Worm (Caenorhabditis elegans) whole organism, L3 larva: ENCODE measurements around the gene str-88.
A peak's percentile ranks its signal among the peaks of the same experiment; 100 is the strongest.
"Not testable (repeated sequence)": the region's sequence is repeated elsewhere in the genome, so short reads cannot be mapped to it uniquely, and the experiment has no call there.

ENCODE experiments used
- ZK546.5 ChIP-seq: sonication (generic microtip); optimal IDR thresholded peaks from 2 replicates; lab custom pipeline; 2017; ENCODE audit warnings: missing biosample characterization, missing genetic modification characterization
- aly-2 ChIP-seq: fragments of 150-350 bp; optimal IDR thresholded peaks from 2 replicates; lab custom pipeline; 2014; ENCODE audit warnings: missing biosample characterization, missing genetic modification characterization
- ceh-16 ChIP-seq: sonication (generic microtip); optimal IDR thresholded peaks from 2 replicates; lab custom pipeline; 2017; ENCODE audit warnings: missing biosample characterization, missing genetic modification characterization
- ceh-28 ChIP-seq: fragments of 150-350 bp; optimal IDR thresholded peaks from 2 replicates; lab custom pipeline; 2014; ENCODE audit warnings: missing biosample characterization, missing genetic modification reagents, missing genetic modification characterization
- ceh-82 ChIP-seq: fragments of 150-350 bp; optimal IDR thresholded peaks from 2 replicates; lab custom pipeline; 2014; ENCODE audit warnings: missing biosample characterization, missing genetic modification characterization
- ceh-9 ChIP-seq: sonication (generic microtip); optimal IDR thresholded peaks from 2 replicates; lab custom pipeline; 2018; ENCODE audit warnings: missing biosample characterization, missing genetic modification characterization
- egl-27 ChIP-seq: sonication (generic microtip); optimal IDR thresholded peaks from 4 replicates; lab custom pipeline; 2017; ENCODE audit warnings: missing biosample characterization, missing genetic modification reagents, missing genetic modification characterization
- egl-5 ChIP-seq: fragments of 150-350 bp; optimal IDR thresholded peaks from 2 replicates; lab custom pipeline; 2017; ENCODE audit warnings: missing biosample characterization, missing genetic modification reagents, missing genetic modification characterization, inconsistent platforms
- elt-1 ChIP-seq: fragments of 150-350 bp; optimal IDR thresholded peaks from 2 replicates; lab custom pipeline; 2014; ENCODE audit warnings: missing biosample characterization, missing genetic modification characterization
- elt-2 ChIP-seq: sonication (generic microtip); optimal IDR thresholded peaks from 2 replicates; lab custom pipeline; 2016; ENCODE audit warnings: missing genetic modification reagents, mild to moderate bottlenecking, missing genetic modification characterization, missing compliant biosample characterization
- elt-3 ChIP-seq, 3 experiments: fragments of 150-350 bp in 1 of 3; sonication (generic microtip) in 2 of 3; optimal IDR thresholded peaks; 2 replicates in 2 of 3; 4 replicates in 1 of 3; lab custom pipeline; 2014 to 2017; ENCODE audit warnings: missing biosample characterization in 3 of 3, missing genetic modification characterization in 3 of 3
- eor-1 ChIP-seq, 2 experiments: fragments of 150-350 bp; optimal IDR thresholded peaks; 2 replicates each; lab custom pipeline; 2014 to 2018; ENCODE audit warnings: missing biosample characterization in 2 of 2, missing genetic modification characterization in 2 of 2
- fkh-10 ChIP-seq: sonication (generic microtip); optimal IDR thresholded peaks from 2 replicates; lab custom pipeline; 2017; ENCODE audit warnings: missing biosample characterization, missing genetic modification reagents, missing genetic modification characterization
- fos-1 ChIP-seq: fragments of 150-350 bp; optimal IDR thresholded peaks from 2 replicates; lab custom pipeline; 2014; ENCODE audit warnings: missing biosample characterization, missing genetic modification characterization
- jun-1 ChIP-seq: fragments of 150-350 bp; optimal IDR thresholded peaks from 2 replicates; lab custom pipeline; 2014; ENCODE audit warnings: missing biosample characterization, missing genetic modification reagents, missing genetic modification characterization
- lin-15B ChIP-seq: fragments of 150-350 bp; optimal IDR thresholded peaks from 2 replicates; lab custom pipeline; 2014; ENCODE audit warnings: missing biosample characterization, missing genetic modification characterization
- lin-39 ChIP-seq: fragments of 150-350 bp; optimal IDR thresholded peaks from 2 replicates; lab custom pipeline; 2018; ENCODE audit warnings: missing biosample characterization, missing genetic modification reagents, missing genetic modification characterization
- lsy-12 ChIP-seq: sonication (generic microtip); optimal IDR thresholded peaks from 2 replicates; lab custom pipeline; 2016; ENCODE audit warnings: mild to moderate bottlenecking, missing genetic modification characterization, missing compliant biosample characterization
- mdl-1 ChIP-seq: fragments of 150-350 bp; optimal IDR thresholded peaks from 2 replicates; lab custom pipeline; 2014; ENCODE audit warnings: missing biosample characterization, missing genetic modification characterization
- nfya-1 ChIP-seq: sonication (generic microtip); optimal IDR thresholded peaks from 2 replicates; lab custom pipeline; 2017; ENCODE audit warnings: missing genetic modification characterization, mild to moderate bottlenecking, missing compliant biosample characterization, antibody characterized with exemption, moderate library complexity; ENCODE audit not compliant: insufficient read depth
- nhr-12 ChIP-seq: fragments of 150-350 bp; optimal IDR thresholded peaks from 2 replicates; lab custom pipeline; 2014; ENCODE audit warnings: missing biosample characterization, missing genetic modification characterization
- nhr-23 ChIP-seq: fragments of 150-350 bp; optimal IDR thresholded peaks from 2 replicates; lab custom pipeline; 2014; ENCODE audit warnings: missing biosample characterization, missing genetic modification reagents, missing genetic modification characterization
- nhr-25 ChIP-seq: sonication (generic microtip); optimal IDR thresholded peaks from 2 replicates; lab custom pipeline; 2017; ENCODE audit warnings: missing biosample characterization, missing genetic modification characterization
- nhr-43 ChIP-seq: sonication (generic microtip); optimal IDR thresholded peaks from 2 replicates; lab custom pipeline; 2016; ENCODE audit warnings: mild to moderate bottlenecking, missing genetic modification characterization, missing compliant biosample characterization; ENCODE audit not compliant: poor library complexity, severe bottlenecking
- nhr-76 ChIP-seq: fragments of 150-350 bp; sonication (generic microtip); optimal IDR thresholded peaks from 5 replicates; lab custom pipeline; 2014; ENCODE audit warnings: missing biosample characterization, missing genetic modification characterization
- nhr-77 ChIP-seq: fragments of 150-350 bp; optimal IDR thresholded peaks from 2 replicates; lab custom pipeline; 2014; ENCODE audit warnings: missing biosample characterization, missing genetic modification characterization
- pha-4 ChIP-seq: fragments of 150-350 bp; optimal IDR thresholded peaks from 2 replicates; lab custom pipeline; 2014; ENCODE audit warnings: missing biosample characterization, missing genetic modification reagents, missing genetic modification characterization
- pqm-1 ChIP-seq: fragments of 150-350 bp; optimal IDR thresholded peaks from 2 replicates; lab custom pipeline; 2017; ENCODE audit warnings: missing biosample characterization, missing genetic modification characterization, inconsistent platforms
- sea-2 ChIP-seq: fragments of 150-350 bp; sonication (generic microtip); optimal IDR thresholded peaks from 4 replicates; lab custom pipeline; 2014; ENCODE audit warnings: missing biosample characterization, missing genetic modification reagents, missing genetic modification characterization
- skn-1 ChIP-seq: fragments of 150-350 bp; optimal IDR thresholded peaks from 2 replicates; lab custom pipeline; 2014; ENCODE audit warnings: missing biosample characterization, missing genetic modification characterization
- tbx-2 ChIP-seq: sonication (generic microtip); optimal IDR thresholded peaks from 2 replicates; lab custom pipeline; 2016; ENCODE audit warnings: mild to moderate bottlenecking, missing genetic modification characterization, missing compliant biosample characterization
- unc-62 ChIP-seq: fragments of 150-350 bp; sonication (generic microtip); optimal IDR thresholded peaks from 4 replicates; lab custom pipeline; 2014; ENCODE audit warnings: missing biosample characterization, missing genetic modification reagents, missing genetic modification characterization
- ztf-4 ChIP-seq: fragments of 150-350 bp; optimal IDR thresholded peaks from 2 replicates; lab custom pipeline; 2014; ENCODE audit warnings: missing biosample characterization, missing genetic modification characterization

The str-88 gene

DNA sequence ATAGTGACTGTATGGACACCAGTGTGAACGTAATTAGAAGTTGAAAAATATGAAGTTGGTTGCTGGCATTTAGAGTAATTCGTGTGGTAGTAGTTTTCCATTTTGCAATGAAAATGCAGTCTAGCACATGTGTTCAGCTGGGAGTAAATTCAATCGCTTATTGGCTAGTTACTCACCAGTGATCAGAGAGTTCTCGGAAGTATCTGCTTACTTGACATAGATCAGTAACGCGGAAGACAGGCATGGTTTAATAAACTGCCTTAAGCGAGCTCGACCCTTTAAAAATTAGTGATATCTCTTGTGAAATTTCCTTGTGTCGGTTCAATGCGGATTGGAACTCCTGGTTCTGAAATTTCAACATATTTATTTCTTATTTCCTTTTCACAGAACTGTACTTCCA lies 7.4 kb downstream of the str-88 start, which contains the start of gene srh-52:
Gene srh-52, minus strand, starts transcription at position 101 of the 400 bp plus-strand sequence.
- no peak for TF ChIP-seq eor-1 (tag; optimal IDR thresholded peaks at IDR 0.05; lab: Kevin White, UChicago)
- TF ChIP-seq jun-1, result no peak
- no peak for TF ChIP-seq aly-2 (tag; lab: Kevin White, UChicago)
- no peak for TF ChIP-seq sea-2
- no peak for TF ChIP-seq nhr-76 (tag; lab: Kevin White, UChicago)
- no peak for TF ChIP-seq elt-2

DNA sequence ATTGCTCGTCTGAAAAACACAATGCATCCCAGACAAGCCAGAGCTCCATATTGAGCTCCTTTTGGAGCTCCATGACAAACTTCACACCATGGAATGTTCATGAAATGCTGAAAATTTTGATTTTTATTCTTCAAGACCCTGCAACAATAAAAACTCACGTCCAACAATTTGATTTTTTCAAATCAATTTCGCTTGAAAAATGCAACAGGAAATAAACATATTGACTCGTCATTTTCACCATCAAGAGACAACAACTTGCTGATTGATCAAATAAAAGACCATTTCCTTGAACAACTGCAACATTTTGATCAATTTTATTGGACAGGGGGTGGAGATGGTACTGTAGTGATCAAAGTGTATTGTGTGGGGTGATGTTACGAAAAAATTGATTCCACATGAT lies 13.9 kb downstream of the str-88 start, which contains the start of gene nhr-269:
Gene nhr-269, minus strand, starts transcription at position 101 of the 400 bp plus-strand sequence.
- TF ChIP-seq mdl-1 (tag; lab: Kevin White, UChicago), result no peak
- no peak for TF ChIP-seq ceh-28 (tag; lab: Kevin White, UChicago)
- TF ChIP-seq ceh-82 (tag; lab: Kevin White, UChicago), result no peak
- no peak for TF ChIP-seq nhr-77
- no peak for TF ChIP-seq nhr-25 (tag; lab: Kevin White, UChicago)
- TF ChIP-seq pha-4, result no peak
- TF ChIP-seq pqm-1 (tag; lab: Kevin White, UChicago), result no peak
- no peak for TF ChIP-seq nhr-23 (tag; lab: Kevin White, UChicago)
- TF ChIP-seq ceh-9, result no peak
- TF ChIP-seq unc-62, result no peak
- no peak for TF ChIP-seq nfya-1 (tag; lab: Kevin White, UChicago)
- TF ChIP-seq elt-3 (tag; optimal IDR thresholded peaks at IDR 0.05; lab: Kevin White, UChicago), result no peak
- no peak for TF ChIP-seq ceh-16 (tag; lab: Kevin White, UChicago)

DNA sequence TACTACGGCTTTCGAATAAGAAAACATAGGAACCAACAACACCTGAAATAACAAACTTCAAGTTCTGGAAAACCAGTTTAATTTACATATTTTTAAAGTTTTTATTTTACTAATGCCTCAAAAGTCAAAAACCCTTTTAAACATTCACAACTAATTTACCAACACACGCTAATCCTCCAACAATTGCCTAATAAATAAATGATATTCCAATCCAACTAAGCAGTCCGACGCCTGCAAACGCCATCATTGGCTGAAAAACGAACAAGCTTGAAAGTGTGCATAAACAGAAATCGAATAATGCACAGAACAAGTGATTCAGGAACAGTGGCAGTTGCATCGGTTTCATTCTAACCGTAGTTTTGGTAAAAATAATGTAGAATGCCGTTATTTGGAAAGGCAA lies 15.9 kb downstream of the str-88 start:
- TF ChIP-seq fos-1 (tag; lab: Kevin White, UChicago) (no peak), egl-27 (tag; lab: Kevin White, UChicago) (no peak), skn-1 (tag; lab: Kevin White, UChicago) (no peak), sea-2 (no peak), ceh-9 (no peak), fkh-10 (GFP tag; lab: Kevin White, UChicago) (no peak)

DNA sequence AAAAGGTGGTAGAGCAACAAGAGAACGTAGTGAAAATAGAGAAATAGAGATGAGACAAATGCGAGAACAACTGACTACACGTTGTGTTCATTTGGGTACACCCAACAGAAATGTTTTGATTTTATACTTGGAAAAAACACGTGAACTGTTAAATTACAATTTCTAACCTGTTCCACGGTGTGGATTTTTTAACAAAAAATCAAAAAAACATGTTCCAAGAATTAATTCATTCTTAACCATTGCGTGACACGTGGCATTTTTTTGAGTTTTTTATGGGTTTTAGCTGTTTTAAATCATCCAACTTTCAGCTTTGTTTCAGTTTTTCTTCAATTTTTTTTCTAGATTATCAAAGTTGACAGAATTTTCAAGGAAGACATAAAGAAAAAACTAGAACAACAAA lies 22.2 kb downstream of the str-88 start, which contains the start of gene ech-1.1:
Gene ech-1.1, minus strand, starts transcription at position 101 of the 400 bp plus-strand sequence.
- TF ChIP-seq lsy-12 (tag; lab: Kevin White, UChicago); egl-5 (tag; lab: Kevin White, UChicago); unc-62: not testable (repeated sequence)

DNA sequence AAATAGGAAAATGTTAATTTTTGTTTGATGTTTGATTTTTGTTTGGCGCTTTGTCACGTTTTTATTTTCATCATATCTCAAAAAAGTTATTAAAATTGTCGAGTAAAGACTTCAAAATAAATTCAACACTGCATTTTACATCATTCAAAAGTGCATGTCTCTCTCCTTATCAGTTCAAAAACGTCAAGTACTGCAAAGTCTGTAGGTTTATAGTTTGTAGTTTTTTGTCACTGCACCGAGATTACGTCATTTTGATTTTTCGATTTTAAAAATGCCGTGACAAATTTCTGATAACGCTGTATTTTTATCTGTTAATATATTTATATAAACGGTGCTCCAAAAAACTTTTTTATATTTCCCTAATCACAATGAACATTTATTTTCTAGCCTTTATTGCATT lies 29.0 kb downstream of the str-88 start, which contains the start of gene C29F3.7:
Gene C29F3.7, plus strand, starts transcription at position 254 of the 400 bp plus-strand sequence.
- peak; percentile 57 for TF ChIP-seq jun-1
- peak; percentile 60 for TF ChIP-seq egl-27 (tag; lab: Kevin White, UChicago)
- peak; percentile 99 for TF ChIP-seq elt-2
- no peak for TF ChIP-seq nhr-43 (tag; lab: Kevin White, UChicago)
- no peak for TF ChIP-seq sea-2
- TF ChIP-seq nhr-23 (tag; lab: Kevin White, UChicago), result no peak
- TF ChIP-seq ZK546.5 (tag; lab: Kevin White, UChicago), result no peak
- peak; percentile 99 for TF ChIP-seq pqm-1 (tag; lab: Kevin White, UChicago)
- TF ChIP-seq tbx-2, result no peak

DNA sequence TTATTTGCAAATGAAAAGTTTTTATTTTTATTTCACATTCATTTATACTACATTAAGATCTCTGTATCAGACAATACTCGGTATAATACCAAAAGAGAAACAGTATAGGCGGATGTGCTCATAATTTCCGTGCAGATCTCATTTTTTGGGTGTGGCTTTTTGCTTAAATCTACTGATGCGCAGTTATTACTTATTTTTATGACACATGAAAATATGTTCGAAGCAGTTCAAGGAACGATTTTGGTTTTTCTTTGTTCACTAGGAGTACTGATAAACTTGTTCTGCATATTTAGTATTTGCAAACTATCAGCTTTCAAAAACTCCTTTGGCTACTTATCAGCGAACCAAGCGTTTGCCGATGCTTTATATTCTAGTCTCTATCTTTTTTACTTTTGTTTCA lies 31.3 kb downstream of the str-88 start, which contains the start of gene srx-58:
Gene srx-58, plus strand, starts transcription at position 301 of the 400 bp plus-strand sequence.
- TF ChIP-seq elt-2, result no peak
- no peak for TF ChIP-seq elt-1
- no peak for TF ChIP-seq egl-27 (tag; lab: Kevin White, UChicago)
- TF ChIP-seq aly-2 (tag; lab: Kevin White, UChicago), result no peak
- no peak for TF ChIP-seq jun-1
- TF ChIP-seq lin-39 (tag; lab: Kevin White, UChicago), result no peak
- TF ChIP-seq nhr-23 (tag; lab: Kevin White, UChicago), result no peak
- no peak for TF ChIP-seq nhr-12 (tag; lab: Kevin White, UChicago)
- no peak for TF ChIP-seq ztf-4
- no peak for TF ChIP-seq fos-1 (tag; lab: Kevin White, UChicago)
- no peak for TF ChIP-seq lin-15B
- TF ChIP-seq nhr-25 (tag; lab: Kevin White, UChicago), result no peak
